Fruit fly (Drosophila melanogaster) whole organism, embryonic: ENCODE data around the gene CG6938.

Experiments used
- C15 ChIP-seq: fragments of 200-800 bp; sonication (Bioruptor generic); IDR thresholded peaks from 3 replicates; pipeline ENCODE4 v1.3.6; 2022; ENCODE audit warnings: missing biosample characterization, missing genetic modification characterization
- CG10147 ChIP-seq: fragments of 200-800 bp; sonication (Bioruptor generic); optimal IDR thresholded peaks from 2 replicates; lab custom pipeline; 2019; ENCODE audit warnings: missing biosample characterization, mild to moderate bottlenecking, missing genetic modification characterization, moderate library complexity
- CG1024 ChIP-seq: fragments of 200-800 bp; sonication (Bioruptor generic); IDR thresholded peaks from 2 replicates; pipeline ENCODE4 v1.3.6; 2022; ENCODE audit warnings: missing biosample characterization, missing genetic modification characterization
- CG11398 ChIP-seq: fragments of 200-800 bp; sonication (Bioruptor generic); optimal IDR thresholded peaks from 2 replicates; lab custom pipeline; 2016; ENCODE audit warnings: missing biosample characterization, missing genetic modification characterization
- CG13775 ChIP-seq: fragments of 200-800 bp; sonication (Bioruptor generic); optimal IDR thresholded peaks from 3 replicates; lab custom pipeline; 2017; ENCODE audit warnings: missing biosample characterization, mild to moderate bottlenecking, missing genetic modification characterization
- CG1603 ChIP-seq: fragments of 200-800 bp; sonication (Bioruptor generic); optimal IDR thresholded peaks from 2 replicates; lab custom pipeline; 2019; ENCODE audit warnings: missing biosample characterization, mild to moderate bottlenecking, missing genetic modification characterization, moderate library complexity
- CG17186 ChIP-seq: fragments of 200-800 bp; sonication (Bioruptor generic); optimal IDR thresholded peaks from 3 replicates; lab custom pipeline; 2017; ENCODE audit warnings: missing biosample characterization, missing genetic modification reagents, missing genetic modification characterization
- CG17359 ChIP-seq: fragments of 200-800 bp; sonication (Bioruptor generic); optimal IDR thresholded peaks from 3 replicates; lab custom pipeline; 2018; ENCODE audit warnings: missing biosample characterization, mild to moderate bottlenecking, missing genetic modification characterization, moderate library complexity
- CG32767 ChIP-seq: fragments of 200-800 bp; sonication (Bioruptor generic); IDR thresholded peaks from 2 replicates; pipeline ENCODE4 v1.3.6; 2022; ENCODE audit warnings: missing biosample characterization, missing genetic modification characterization
- CG3281 ChIP-seq: fragments of 200-800 bp; sonication (Bioruptor generic); optimal IDR thresholded peaks from 3 replicates; lab custom pipeline; 2017; ENCODE audit warnings: missing biosample characterization, mild to moderate bottlenecking, missing genetic modification characterization
- CG43689 ChIP-seq: fragments of 200-800 bp; sonication (Bioruptor generic); IDR thresholded peaks from 2 replicates; pipeline ENCODE4 v1.3.6; 2022; ENCODE audit warnings: missing biosample characterization, missing genetic modification characterization
- CG4854 ChIP-seq: fragments of 200-800 bp; sonication (Bioruptor generic); optimal IDR thresholded peaks from 2 replicates; lab custom pipeline; 2016; ENCODE audit warnings: missing biosample characterization, missing genetic modification characterization, inconsistent platforms
- CG7786 ChIP-seq: fragments of 200-800 bp; sonication (Bioruptor generic); optimal IDR thresholded peaks from 2 replicates; lab custom pipeline; 2016; ENCODE audit warnings: missing biosample characterization, missing genetic modification characterization
- CG8388 ChIP-seq: fragments of 200-800 bp; sonication (Bioruptor generic); optimal IDR thresholded peaks from 2 replicates; lab custom pipeline; 2019; ENCODE audit warnings: missing biosample characterization, mild to moderate bottlenecking, missing genetic modification characterization, moderate library complexity
- CG8924 ChIP-seq: fragments of 200-800 bp; optimal IDR thresholded peaks from 3 replicates; lab custom pipeline; 2019; ENCODE audit warnings: missing biosample characterization, mild to moderate bottlenecking, missing genetic modification characterization, moderate library complexity
- CHES-1-like ChIP-seq: fragments of 200-800 bp; sonication (Bioruptor generic); optimal IDR thresholded peaks from 2 replicates; lab custom pipeline; 2016; ENCODE audit warnings: missing biosample characterization, missing genetic modification characterization
- CTCF ChIP-seq: fragments of 200-800 bp; sonication (Bioruptor generic); optimal IDR thresholded peaks from 2 replicates; lab custom pipeline; 2017; ENCODE audit warnings: missing biosample characterization, mild to moderate bottlenecking, missing genetic modification characterization, moderate library complexity
- Dfd ChIP-seq, 2 experiments: fragments of >200 bp; optimal IDR thresholded peaks; 2 replicates each; lab custom pipeline; 2017; ENCODE audit warnings: missing biosample characterization in 2 of 2, missing genetic modification characterization in 2 of 2
- Dref ChIP-seq: fragments of 200-800 bp; sonication (Bioruptor generic); IDR thresholded peaks from 2 replicates; pipeline ENCODE4 v1.3.6; 2022; ENCODE audit warnings: missing biosample characterization, missing genetic modification characterization
- Fer2 ChIP-seq: fragments of 200-800 bp; sonication (Bioruptor generic); optimal IDR thresholded peaks from 2 replicates; lab custom pipeline; 2018; ENCODE audit warnings: missing biosample characterization, mild to moderate bottlenecking, missing genetic modification characterization, moderate library complexity
- H2.0 ChIP-seq: fragments of 200-800 bp; sonication (Bioruptor generic); IDR thresholded peaks from 2 replicates; pipeline ENCODE4 v1.3.6; 2022; ENCODE audit warnings: missing biosample characterization, missing genetic modification characterization
- Hr39 ChIP-seq: fragments of >200 bp; optimal IDR thresholded peaks from 2 replicates; lab custom pipeline; 2017
- Mad ChIP-seq: fragments of 200-800 bp; sonication (Bioruptor generic); optimal IDR thresholded peaks from 2 replicates; lab custom pipeline; 2016; ENCODE audit warnings: missing biosample characterization, missing genetic modification characterization
- Myb ChIP-seq: fragments of 200-800 bp; sonication (Bioruptor generic); optimal IDR thresholded peaks from 2 replicates; lab custom pipeline; 2016; ENCODE audit warnings: missing biosample characterization, missing genetic modification characterization
- NK7.1 ChIP-seq: fragments of 200-800 bp; sonication (Bioruptor generic); optimal IDR thresholded peaks from 3 replicates; lab custom pipeline; 2016; ENCODE audit warnings: missing biosample characterization, missing genetic modification characterization
- Opbp ChIP-seq: fragments of 200-800 bp; sonication (Bioruptor generic); IDR thresholded peaks from 3 replicates; pipeline ENCODE4 v1.3.6; 2022; ENCODE audit warnings: missing biosample characterization, missing genetic modification characterization; ENCODE audit not compliant: partially characterized antibody
- Rfx ChIP-seq: fragments of 200-800 bp; sonication (Bioruptor generic); IDR thresholded peaks from 2 replicates; pipeline ENCODE4 v1.3.6; 2022; ENCODE audit warnings: missing biosample characterization, missing genetic modification characterization
- Tbp ChIP-seq: fragments of >200 bp; optimal IDR thresholded peaks from 2 replicates; lab custom pipeline; 2018; ENCODE audit warnings: missing biosample characterization, missing genetic modification characterization
- YL-1 ChIP-seq: fragments of 200-800 bp; sonication (Bioruptor generic); optimal IDR thresholded peaks from 3 replicates; lab custom pipeline; 2017; ENCODE audit warnings: missing biosample characterization, mild to moderate bottlenecking, missing genetic modification characterization
- caup ChIP-seq: fragments of 200-800 bp; sonication (Bioruptor generic); optimal IDR thresholded peaks from 3 replicates; lab custom pipeline; 2017; ENCODE audit warnings: missing biosample characterization, mild to moderate bottlenecking, missing genetic modification characterization, moderate library complexity; ENCODE audit not compliant: severe bottlenecking
- chif ChIP-seq, 2 experiments: fragments of 200-800 bp; sonication (Bioruptor generic); optimal IDR thresholded peaks; 3 replicates each; lab custom pipeline; 2016; ENCODE audit warnings: missing biosample characterization in 2 of 2, missing genetic modification characterization in 2 of 2
- crol ChIP-seq: fragments of 200-800 bp; sonication (Bioruptor generic); IDR thresholded peaks from 2 replicates; pipeline ENCODE4 v1.3.6; 2022; ENCODE audit warnings: missing biosample characterization, missing genetic modification characterization
- disco-r ChIP-seq: fragments of 200-800 bp; sonication (Bioruptor generic); optimal IDR thresholded peaks from 2 replicates; lab custom pipeline; 2016; ENCODE audit warnings: missing biosample characterization, missing genetic modification characterization
- dysf ChIP-seq: fragments of 200-800 bp; sonication (Bioruptor generic); IDR thresholded peaks from 3 replicates; pipeline ENCODE4 v1.3.6; 2022; ENCODE audit warnings: missing biosample characterization, missing genetic modification characterization
- emc ChIP-seq: fragments of 200-800 bp; sonication (Bioruptor generic); optimal IDR thresholded peaks from 2 replicates; lab custom pipeline; 2016; ENCODE audit warnings: missing biosample characterization, missing genetic modification characterization
- fd3F ChIP-seq: fragments of 200-800 bp; sonication (Bioruptor generic); optimal IDR thresholded peaks from 2 replicates; lab custom pipeline; 2018; ENCODE audit warnings: missing biosample characterization, mild to moderate bottlenecking, missing genetic modification characterization, moderate library complexity
- gt ChIP-seq: fragments of 200-800 bp; sonication (Bioruptor generic); IDR thresholded peaks from 2 replicates; pipeline ENCODE4 v1.3.6; 2022; ENCODE audit warnings: missing biosample characterization, missing genetic modification characterization
- hb ChIP-seq: fragments of 200-800 bp; sonication (Bioruptor generic); IDR thresholded peaks from 3 replicates; pipeline ENCODE4 v1.3.6; 2022; ENCODE audit warnings: missing biosample characterization, missing genetic modification characterization; ENCODE audit not compliant: partially characterized antibody
- inv ChIP-seq: fragments of 200-800 bp; sonication (Bioruptor generic); IDR thresholded peaks from 2 replicates; pipeline ENCODE4 v1.3.6; 2022; ENCODE audit warnings: missing biosample characterization, missing genetic modification characterization; ENCODE audit not compliant: partially characterized antibody
- kay ChIP-seq: fragments of 200-800 bp; sonication (Bioruptor generic); optimal IDR thresholded peaks from 2 replicates; lab custom pipeline; 2016; ENCODE audit warnings: missing biosample characterization, missing genetic modification characterization
- klu ChIP-seq: fragments of 200-800 bp; sonication (Bioruptor generic); IDR thresholded peaks from 2 replicates; pipeline ENCODE4 v1.3.6; 2022; ENCODE audit warnings: missing biosample characterization, missing genetic modification characterization
- lmd ChIP-seq: fragments of 200-800 bp; sonication (Bioruptor generic); IDR thresholded peaks from 2 replicates; pipeline ENCODE4 v1.3.6; 2022; ENCODE audit warnings: missing biosample characterization, missing genetic modification characterization
- otp ChIP-seq: fragments of 200-800 bp; sonication (Bioruptor generic); IDR thresholded peaks from 3 replicates; pipeline ENCODE4, ENCODE4 v1.3.6; 2022; ENCODE audit warnings: missing biosample characterization, missing genetic modification characterization
- pum ChIP-seq: fragments of 200-800 bp; sonication (Bioruptor generic); optimal IDR thresholded peaks from 2 replicates; lab custom pipeline; 2016; ENCODE audit warnings: missing biosample characterization, missing genetic modification characterization
- scrt ChIP-seq: fragments of 200-800 bp; sonication (Bioruptor generic); optimal IDR thresholded peaks from 2 replicates; lab custom pipeline; 2018; ENCODE audit warnings: missing biosample characterization, mild to moderate bottlenecking, missing genetic modification characterization, moderate library complexity
- seq ChIP-seq: fragments of 200-800 bp; sonication (Bioruptor generic); IDR thresholded peaks from 2 replicates; pipeline ENCODE4 v1.3.6; 2022; ENCODE audit warnings: missing biosample characterization, missing genetic modification characterization
- slou ChIP-seq: fragments of 200-800 bp; sonication (Bioruptor generic); optimal IDR thresholded peaks from 3 replicates; lab custom pipeline; 2016; ENCODE audit warnings: missing biosample characterization, missing genetic modification characterization
- wdn ChIP-seq: fragments of 200-800 bp; sonication (Bioruptor generic); IDR thresholded peaks from 2 replicates; pipeline ENCODE4 v1.3.6; 2022; ENCODE audit warnings: missing biosample characterization, missing genetic modification characterization
- wor ChIP-seq: fragments of 200-800 bp; sonication (Bioruptor generic); IDR thresholded peaks from 2 replicates; pipeline ENCODE4 v1.3.6; 2022; ENCODE audit warnings: missing biosample characterization, missing genetic modification characterization
- zfh1 ChIP-seq: fragments of 200-800 bp; sonication (Bioruptor generic); IDR thresholded peaks from 3 replicates; pipeline ENCODE4 v1.3.6; 2022; ENCODE audit warnings: missing biosample characterization, missing genetic modification characterization

The CG6938 gene

dm6 chr3L:12002321-12003248 is 17.9 kb downstream of the CG6938 start, which contains the start of the genes Pop2 and CG6928:
Gene Pop2 (minus strand): TSS chr3L:12002915.
Gene CG6928 (plus strand): TSS chr3L:12003155.
- TF ChIP-seq Dref: peak; percentile 69
- TF ChIP-seq CG4854: peak; percentile 74
- TF ChIP-seq CG17186 (GFP tag; lab: Kevin White, UChicago): peak; percentile 62
- TF ChIP-seq CG43689 (GFP tag; lab: Robert Waterston, UW): no peak
- no peak for TF ChIP-seq CG10147 (GFP tag; lab: Kevin White, UChicago)
- peak; percentile 52 for TF ChIP-seq CG3281 (GFP tag; lab: Kevin White, UChicago)
- peak; percentile 49 for TF ChIP-seq fd3F (GFP tag; lab: Kevin White, UChicago)
- TF ChIP-seq disco-r: peak; percentile 72
- peak; percentile 55 for TF ChIP-seq CG17359 (tag; lab: Kevin White, UChicago)
- TF ChIP-seq dysf (GFP tag; lab: Robert Waterston, UW): peak; percentile 71
- TF ChIP-seq Tbp (GFP tag; lab: Kevin White, UChicago): no peak
- peak in 1 of 2 experiments; percentile 53 for TF ChIP-seq Dfd (GFP tag; optimal IDR thresholded peaks at IDR 0.05; lab: Kevin White, UChicago)
- TF ChIP-seq CHES-1-like: peak; percentile 92
- no peak; the same call in 1 of the 2 replicates for TF ChIP-seq klu (GFP tag; lab: Robert Waterston, UW)
- peak; percentile 71 for TF ChIP-seq lmd (GFP tag; lab: Robert Waterston, UW)
- 0 out of 3 replicates have a peak, but pooled peaks have one; percentile 44 for TF ChIP-seq C15
- peak; percentile 72 for TF ChIP-seq CG13775 (GFP tag; lab: Kevin White, UChicago)
- TF ChIP-seq NK7.1: peak; percentile 34
- TF ChIP-seq CTCF (GFP tag; lab: Kevin White, UChicago): peak; percentile 97
- TF ChIP-seq slou (GFP tag; lab: Kevin White, UChicago): peak; percentile 56
- peak; percentile 35 for TF ChIP-seq CG1603
- TF ChIP-seq wdn: no peak
- TF ChIP-seq CG7786 (GFP tag; lab: Kevin White, UChicago): peak; percentile 87
- TF ChIP-seq CG32767: no peak; the same call in 1 of the 2 replicates
- TF ChIP-seq otp (GFP tag; lab: Robert Waterston, UW): no peak; the same call in 2 of the 3 replicates
- TF ChIP-seq seq (GFP tag; lab: Robert Waterston, UW): peak; percentile 58; the same call in 1 of the 2 replicates
- TF ChIP-seq Opbp (GFP tag; lab: Robert Waterston, UW): peak; percentile 79
- peak; percentile 55 for TF ChIP-seq Fer2 (tag; lab: Kevin White, UChicago)
- TF ChIP-seq gt (GFP tag; lab: Robert Waterston, UW): no peak
- TF ChIP-seq Hr39 (lab: Kevin White, UChicago): no peak
- peak; percentile 78 for TF ChIP-seq CG8388 (GFP tag; lab: Kevin White, UChicago)
- TF ChIP-seq wor: no peak
- TF ChIP-seq zfh1 (GFP tag; lab: Robert Waterston, UW): peak; percentile 73; the same call in 2 of the 3 replicates
- TF ChIP-seq CG11398 (GFP tag; lab: Kevin White, UChicago): peak; percentile 72
- peak; percentile 22 for TF ChIP-seq scrt (GFP tag; lab: Kevin White, UChicago)
- peak; percentile 82 for TF ChIP-seq YL-1 (GFP tag; lab: Kevin White, UChicago)
- peak; percentile 64 for TF ChIP-seq kay (GFP tag; lab: Kevin White, UChicago)
- TF ChIP-seq Rfx: peak; percentile 82
- peak; percentile 88 for TF ChIP-seq pum (GFP tag; lab: Kevin White, UChicago)
- peak; percentile 84 to 86 for TF ChIP-seq chif (GFP tag; optimal IDR thresholded peaks at IDR 0.05; lab: Kevin White, UChicago)
- peak; percentile 76 for TF ChIP-seq caup (GFP tag; lab: Kevin White, UChicago)
- TF ChIP-seq CG8924 (tag; lab: Kevin White, UChicago): peak; percentile 56
- TF ChIP-seq Mad (GFP tag; lab: Kevin White, UChicago): peak; percentile 82
- TF ChIP-seq H2.0: peak; percentile 60
- TF ChIP-seq inv (GFP tag; lab: Robert Waterston, UW): peak; percentile 75
- peak; percentile 96 for TF ChIP-seq crol (GFP tag; lab: Robert Waterston, UW)
- peak; percentile 62; the same call in 1 of the 3 replicates for TF ChIP-seq hb (GFP tag; lab: Robert Waterston, UW)
- TF ChIP-seq CG1024: 0 out of 2 replicates have a peak, but pooled peaks have one; percentile 9
- peak; percentile 83 for TF ChIP-seq Myb (GFP tag; lab: Kevin White, UChicago)
- TF ChIP-seq emc (GFP tag; lab: Kevin White, UChicago): peak; percentile 72
